Worm (Caenorhabditis elegans) whole organism, young adult: ENCODE results near the gene Y111B2A.12.
A peak's percentile ranks its signal among the peaks of the same experiment; 100 is the strongest.

ENCODE experiments used
- C06A6.2 ChIP-seq: fragments of 200-800 bp; sonication (Bioruptor generic); conservative IDR thresholded peaks from 2 replicates; pipeline ENCODE4 v1.3.6; 2022; ENCODE audit warnings: missing genetic modification characterization, missing compliant biosample characterization
- F10E7.11 ChIP-seq: sonication (generic microtip); optimal IDR thresholded peaks from 2 replicates; lab custom pipeline; 2017; ENCODE audit warnings: mild to moderate bottlenecking, missing genetic modification characterization, moderate library complexity, missing compliant biosample characterization
- F57C9.4 ChIP-seq: sonication (generic microtip); optimal IDR thresholded peaks from 2 replicates; lab custom pipeline; 2017; ENCODE audit warnings: mild to moderate bottlenecking, missing genetic modification characterization, missing compliant biosample characterization
- K12H6.12 ChIP-seq: fragments of 200-800 bp; sonication (Bioruptor generic); optimal IDR thresholded peaks from 2 replicates; lab custom pipeline; 2018; ENCODE audit warnings: mild to moderate bottlenecking, missing genetic modification characterization, missing compliant biosample characterization
- Y56A3A.18 ChIP-seq: fragments of 200-800 bp; sonication (Bioruptor generic); IDR thresholded peaks from 2 replicates; pipeline ENCODE4 v1.3.6; 2022; ENCODE audit warnings: missing genetic modification reagents, missing genetic modification characterization, missing compliant biosample characterization
- Y95B8A.8 ChIP-seq: fragments of 200-800 bp; sonication (Bioruptor generic); IDR thresholded peaks from 2 replicates; pipeline ENCODE4 v1.3.6; 2022; ENCODE audit warnings: missing genetic modification reagents, missing genetic modification characterization, missing compliant biosample characterization
- ZK185.1 ChIP-seq: sonication (generic microtip); optimal IDR thresholded peaks from 2 replicates; lab custom pipeline; 2016; ENCODE audit warnings: mild to moderate bottlenecking, missing genetic modification characterization, missing compliant biosample characterization; ENCODE audit not compliant: poor library complexity, severe bottlenecking
- akir-1 ChIP-seq: fragments of 200-800 bp; sonication (Bioruptor generic); optimal IDR thresholded peaks from 2 replicates; lab custom pipeline; 2018; ENCODE audit warnings: mild to moderate bottlenecking, missing genetic modification characterization, moderate library complexity, missing compliant biosample characterization
- ama-1 ChIP-seq, 3 experiments: fragments of 150-350 bp in 1 of 3; sonication (generic microtip) in 2 of 3; optimal IDR thresholded peaks; 2 replicates each; lab custom pipeline; 2014 to 2018; ENCODE audit warnings: missing biosample characterization in 2 of 3, missing genetic modification characterization in 2 of 3, missing genetic modification reagents in 2 of 3
- aptf-3 ChIP-seq: fragments of 200-800 bp; sonication (Bioruptor generic); IDR thresholded peaks from 2 replicates; pipeline ENCODE4 v1.3.6; 2022; ENCODE audit warnings: missing genetic modification characterization, missing compliant biosample characterization
- atf-7 ChIP-seq: sonication (generic microtip); optimal IDR thresholded peaks from 2 replicates; lab custom pipeline; 2017; ENCODE audit warnings: mild to moderate bottlenecking, missing genetic modification characterization, missing compliant biosample characterization
- ccch-3 ChIP-seq: fragments of 200-800 bp; sonication (Bioruptor generic); optimal IDR thresholded peaks from 2 replicates; lab custom pipeline; 2018; ENCODE audit warnings: mild to moderate bottlenecking, missing genetic modification characterization, missing compliant biosample characterization
- cebp-1 ChIP-seq, 2 experiments: fragments of 200-800 bp in 1 of 2; sonication (Bioruptor generic) in 1 of 2; sonication (generic microtip) in 1 of 2; IDR thresholded peaks in 1 of 2; optimal IDR thresholded peaks in 1 of 2; 2 replicates each; pipeline versions ENCODE4 v1.3.6 to Lab custom; 2017 to 2022; ENCODE audit warnings: missing compliant biosample characterization in 2 of 2, missing genetic modification characterization in 2 of 2, mild to moderate bottlenecking in 1 of 2, missing genetic modification reagents in 1 of 2, moderate library complexity in 1 of 2
- cebp-2 ChIP-seq: fragments of 200-800 bp; sonication (Bioruptor generic); IDR thresholded peaks from 2 replicates; pipeline ENCODE4 v1.3.6; 2022; ENCODE audit warnings: missing genetic modification characterization, missing compliant biosample characterization
- ceh-27 ChIP-seq: fragments of 200-800 bp; sonication (Bioruptor generic); optimal IDR thresholded peaks from 2 replicates; lab custom pipeline; 2018; ENCODE audit warnings: mild to moderate bottlenecking, missing genetic modification characterization, moderate library complexity, missing compliant biosample characterization
- ceh-91 ChIP-seq: fragments of 200-800 bp; sonication (Bioruptor generic); IDR thresholded peaks from 2 replicates; pipeline ENCODE4 v1.3.6; 2022; ENCODE audit warnings: missing genetic modification reagents, missing genetic modification characterization, missing compliant biosample characterization
- dpff-1 ChIP-seq: sonication (generic microtip); optimal IDR thresholded peaks from 2 replicates; lab custom pipeline; 2017; ENCODE audit warnings: mild to moderate bottlenecking, missing genetic modification characterization, missing compliant biosample characterization
- efl-1 ChIP-seq: fragments of 150-350 bp; optimal IDR thresholded peaks from 2 replicates; lab custom pipeline; 2014; ENCODE audit warnings: missing biosample characterization, missing genetic modification reagents, missing genetic modification characterization
- egrh-3 ChIP-seq: fragments of 200-800 bp; sonication (Bioruptor generic); IDR thresholded peaks from 2 replicates; pipeline ENCODE4 v1.3.6; 2022; ENCODE audit warnings: missing genetic modification reagents, missing genetic modification characterization, missing compliant biosample characterization
- ekl-4 ChIP-seq: fragments of 200-800 bp; sonication (Bioruptor generic); IDR thresholded peaks from 2 replicates; pipeline ENCODE4 v1.3.6; 2022; ENCODE audit warnings: missing genetic modification reagents, missing genetic modification characterization, missing compliant biosample characterization
- hrde-1 ChIP-seq: sonication (generic microtip); optimal IDR thresholded peaks from 2 replicates; lab custom pipeline; 2016; ENCODE audit warnings: missing genetic modification characterization, mild to moderate bottlenecking, missing compliant biosample characterization, moderate library complexity, missing genotype, missing genetic modification reagents, borderline replicate concordance
- lin-40 ChIP-seq: sonication (generic microtip); optimal IDR thresholded peaks from 2 replicates; lab custom pipeline; 2016; ENCODE audit warnings: missing genetic modification characterization, mild to moderate bottlenecking, missing compliant biosample characterization, missing genotype, missing genetic modification reagents
- lin-54 ChIP-seq: fragments of 200-800 bp; sonication (Bioruptor generic); optimal IDR thresholded peaks from 2 replicates; lab custom pipeline; 2018; ENCODE audit warnings: mild to moderate bottlenecking, missing genetic modification characterization, missing compliant biosample characterization
- lsy-27 ChIP-seq: sonication (generic microtip); optimal IDR thresholded peaks from 2 replicates; lab custom pipeline; 2017; ENCODE audit warnings: missing genetic modification characterization, mild to moderate bottlenecking, missing compliant biosample characterization, antibody characterized with exemption, missing genotype, borderline replicate concordance; ENCODE audit not compliant: insufficient read depth
- madf-10 ChIP-seq: sonication (generic microtip); optimal IDR thresholded peaks from 2 replicates; lab custom pipeline; 2016; ENCODE audit warnings: mild to moderate bottlenecking, missing genetic modification characterization, missing compliant biosample characterization
- madf-3 ChIP-seq: fragments of 200-800 bp; sonication (Bioruptor generic); IDR thresholded peaks from 2 replicates; pipeline ENCODE4 v1.3.6; 2022; ENCODE audit warnings: missing genetic modification reagents, missing genetic modification characterization, missing compliant biosample characterization
- mes-4 ChIP-seq: sonication (generic microtip); optimal IDR thresholded peaks from 2 replicates; lab custom pipeline; 2016; ENCODE audit warnings: missing genotype, missing genetic modification characterization, missing compliant biosample characterization
- mxl-1 ChIP-seq: sonication (generic microtip); optimal IDR thresholded peaks from 2 replicates; lab custom pipeline; 2016; ENCODE audit warnings: missing genetic modification characterization, missing compliant biosample characterization
- nfya-1 ChIP-seq: sonication (generic microtip); optimal IDR thresholded peaks from 2 replicates; lab custom pipeline; 2017; ENCODE audit warnings: antibody characterized with exemption, missing compliant biosample characterization, missing genetic modification characterization, borderline replicate concordance; ENCODE audit not compliant: insufficient read depth
- nfya-2 ChIP-seq: fragments of 200-800 bp; sonication (Bioruptor generic); IDR thresholded peaks from 2 replicates; pipeline ENCODE4 v1.3.6; 2022; ENCODE audit warnings: missing genetic modification reagents, missing genetic modification characterization, missing compliant biosample characterization
- nfyb-1 ChIP-seq: fragments of 200-800 bp; sonication (Bioruptor generic); IDR thresholded peaks from 2 replicates; pipeline ENCODE4 v1.3.6; 2022; ENCODE audit warnings: missing genetic modification reagents, missing genetic modification characterization, missing compliant biosample characterization
- nhr-120 ChIP-seq: fragments of 200-800 bp; sonication (Bioruptor generic); IDR thresholded peaks from 2 replicates; pipeline ENCODE4 v1.3.6; 2022; ENCODE audit warnings: missing genetic modification characterization, missing compliant biosample characterization
- nhr-179 ChIP-seq: sonication (generic microtip); optimal IDR thresholded peaks from 2 replicates; lab custom pipeline; 2016; ENCODE audit warnings: mild to moderate bottlenecking, missing genetic modification characterization, missing compliant biosample characterization
- pbrm-1 ChIP-seq: fragments of 200-800 bp; sonication (Bioruptor generic); IDR thresholded peaks from 2 replicates; pipeline ENCODE4 v1.3.6; 2022; ENCODE audit warnings: missing genetic modification reagents, missing genetic modification characterization, missing compliant biosample characterization
- sea-2 ChIP-seq: fragments of 200-800 bp; sonication (Bioruptor generic); IDR thresholded peaks from 2 replicates; pipeline ENCODE4 v1.3.6; 2022; ENCODE audit warnings: missing genetic modification characterization, missing compliant biosample characterization
- snpc-1.1 ChIP-seq: sonication (generic microtip); optimal IDR thresholded peaks from 2 replicates; lab custom pipeline; 2017; ENCODE audit warnings: missing genetic modification characterization, mild to moderate bottlenecking, missing compliant biosample characterization, antibody characterized with exemption, moderate library complexity, missing genotype, missing genetic modification reagents; ENCODE audit not compliant: insufficient read depth
- somi-1 ChIP-seq: fragments of 200-800 bp; sonication (Bioruptor generic); optimal IDR thresholded peaks from 2 replicates; lab custom pipeline; 2018; ENCODE audit warnings: mild to moderate bottlenecking, missing genetic modification characterization, missing compliant biosample characterization
- tlf-1 ChIP-seq: fragments of 200-800 bp; sonication (Bioruptor generic); optimal IDR thresholded peaks from 2 replicates; lab custom pipeline; 2018; ENCODE audit warnings: mild to moderate bottlenecking, missing genetic modification characterization, missing compliant biosample characterization
- unc-130 ChIP-seq: sonication (generic microtip); optimal IDR thresholded peaks from 2 replicates; lab custom pipeline; 2016; ENCODE audit warnings: missing genetic modification reagents, missing genetic modification characterization, missing compliant biosample characterization
- zfh-2 ChIP-seq: fragments of 200-800 bp; sonication (Bioruptor generic); conservative IDR thresholded peaks from 2 replicates; pipeline ENCODE4 v1.3.6; 2022; ENCODE audit warnings: missing genetic modification reagents, missing genetic modification characterization, missing compliant biosample characterization
- ztf-22 ChIP-seq: fragments of 200-800 bp; sonication (Bioruptor generic); optimal IDR thresholded peaks from 2 replicates; lab custom pipeline; 2018; ENCODE audit warnings: mild to moderate bottlenecking, missing genetic modification characterization, moderate library complexity, missing compliant biosample characterization
- ztf-28 ChIP-seq: fragments of 200-800 bp; sonication (Bioruptor generic); IDR thresholded peaks from 2 replicates; pipeline ENCODE4 v1.3.6; 2022; ENCODE audit warnings: missing genetic modification reagents, missing genetic modification characterization, missing compliant biosample characterization
- ztf-6 ChIP-seq: fragments of 200-800 bp; sonication (Bioruptor generic); IDR thresholded peaks from 2 replicates; pipeline ENCODE4 v1.3.6; 2022; ENCODE audit warnings: missing genetic modification reagents, missing genetic modification characterization, missing compliant biosample characterization

Gene Y111B2A.12

ce11 chrIII:12616990-12617393, 7.9 kb downstream of the Y111B2A.12 start (continued):
- TF ChIP-seq cebp-2 (no peak), madf-3 (no peak), mes-4 (tag; lab: Kevin White, UChicago) (no peak), nfyb-1 (GFP tag; lab: Robert Waterston, UW) (peak; percentile 84), ccch-3 (GFP tag; lab: Kevin White, UChicago) (no peak), zfh-2 (GFP tag; lab: Robert Waterston, UW) (no peak)

- TF ChIP-seq pbrm-1 (GFP tag; lab: Robert Waterston, UW) (no peak), snpc-1.1 (tag; lab: Kevin White, UChicago) (no peak), unc-130 (GFP tag; lab: Kevin White, UChicago) (no peak), hrde-1 (tag; lab: Kevin White, UChicago) (no peak), lsy-27 (no peak), Y95B8A.8 (GFP tag; lab: Robert Waterston, UW) (no peak), cebp-1 (GFP tag; IDR thresholded peaks at IDR 0.05; lab: Robert Waterston, UW) (no peak), cebp-1 (tag; optimal IDR thresholded peaks at IDR 0.05; lab: Kevin White, UChicago) (no peak), somi-1 (no peak), egrh-3 (GFP tag; lab: Robert Waterston, UW) (no peak), C06A6.2 (GFP tag; lab: Robert Waterston, UW) (no peak), ZK185.1 (tag; lab: Kevin White, UChicago) (no peak), zfh-2 (GFP tag; lab: Robert Waterston, UW) (no peak), ceh-27 (GFP tag; lab: Kevin White, UChicago) (no peak), ceh-91 (GFP tag; lab: Robert Waterston, UW) (no peak), akir-1 (GFP tag; lab: Kevin White, UChicago) (no peak), ekl-4 (GFP tag; lab: Robert Waterston, UW) (no peak), madf-3 (no peak), nhr-120 (GFP tag; lab: Robert Waterston, UW) (no peak), nhr-179 (no peak), nfya-2 (no peak)
Observed at ce11 chrIII:12624466-12624865, 15.4 kb downstream of the Y111B2A.12 start, which contains the start of gene gtf-2A2. gtf-2A2 (plus strand) TSS chrIII:12624766.

ce11 chrIII:12625875-12626649, 17.0 kb downstream of the Y111B2A.12 start, which contains the start of gene pqn-80:
pqn-80 (plus strand) TSS chrIII:12626568.
- TF ChIP-seq ama-1 (optimal IDR thresholded peaks at IDR 0.05; lab: Kevin White, UChicago) (no peak), ama-1 (GFP tag; optimal IDR thresholded peaks at IDR 0.05; lab: Kevin White, UChicago) (no peak), aptf-3 (GFP tag; lab: Robert Waterston, UW) (no peak), K12H6.12 (no peak), cebp-1 (GFP tag; IDR thresholded peaks at IDR 0.05; lab: Robert Waterston, UW) (no peak), cebp-1 (tag; optimal IDR thresholded peaks at IDR 0.05; lab: Kevin White, UChicago) (no peak), nfya-1 (tag; lab: Kevin White, UChicago) (no peak), F57C9.4 (tag; lab: Kevin White, UChicago) (no peak), Y56A3A.18 (GFP tag; lab: Robert Waterston, UW) (no peak), lin-54 (GFP tag; lab: Kevin White, UChicago) (peak; percentile 74), F10E7.11 (no peak), efl-1 (GFP tag; lab: Kevin White, UChicago) (peak; percentile 68), sea-2 (GFP tag; lab: Robert Waterston, UW) (no peak), ztf-28 (no peak), mxl-1 (tag; lab: Kevin White, UChicago) (no peak), pbrm-1 (GFP tag; lab: Robert Waterston, UW) (0 out of 2 replicates have a peak, but pooled peaks have one; percentile 22), madf-10 (tag; lab: Kevin White, UChicago) (no peak), dpff-1 (no peak), ceh-91 (GFP tag; lab: Robert Waterston, UW) (no peak), ztf-6 (GFP tag; lab: Robert Waterston, UW) (no peak), unc-130 (GFP tag; lab: Kevin White, UChicago) (no peak), tlf-1 (no peak), lin-40 (tag; lab: Kevin White, UChicago) (no peak), ztf-22 (GFP tag; lab: Kevin White, UChicago) (no peak), atf-7 (no peak), C06A6.2 (GFP tag; lab: Robert Waterston, UW) (no peak)
